Worm (Caenorhabditis elegans) whole organism, L1 larva: ENCODE results near the gene age-1.
A peak's percentile ranks its signal among the peaks of the same experiment; 100 is the strongest.

Source experiments
- C16A3.4 ChIP-seq: fragments of 150-350 bp; optimal IDR thresholded peaks from 2 replicates; lab custom pipeline; 2014; ENCODE audit warnings: missing biosample characterization, missing genetic modification characterization
- C34B4.2 ChIP-seq: sonication (generic microtip); optimal IDR thresholded peaks from 2 replicates; lab custom pipeline; 2017; ENCODE audit warnings: mild to moderate bottlenecking, missing genetic modification characterization, missing compliant biosample characterization
- F16B12.6 ChIP-seq: fragments of 150-350 bp; optimal IDR thresholded peaks from 2 replicates; lab custom pipeline; 2014; ENCODE audit warnings: missing biosample characterization, missing genetic modification characterization
- aha-1 ChIP-seq: fragments of 150-350 bp; optimal IDR thresholded peaks from 2 replicates; lab custom pipeline; 2014; ENCODE audit warnings: missing biosample characterization, missing genetic modification characterization
- ama-1 ChIP-seq: fragments of 150-350 bp; optimal IDR thresholded peaks from 2 replicates; lab custom pipeline; 2014
- ceh-88 ChIP-seq: fragments of 200-800 bp; sonication (Bioruptor generic); IDR thresholded peaks from 2 replicates; pipeline ENCODE4 v1.3.6; 2022; ENCODE audit warnings: missing genetic modification characterization, missing compliant biosample characterization
- ces-1 ChIP-seq: fragments of 150-350 bp; optimal IDR thresholded peaks from 2 replicates; lab custom pipeline; 2014; ENCODE audit warnings: missing biosample characterization, missing genetic modification reagents, missing genetic modification characterization
- dpl-1 ChIP-seq, 3 experiments: fragments of 150-350 bp in 2 of 3; sonication (generic microtip) in 1 of 3; optimal IDR thresholded peaks; 2 replicates each; lab custom pipeline; 2014 to 2017; ENCODE audit warnings: missing biosample characterization in 3 of 3, missing genetic modification characterization in 3 of 3, missing genetic modification reagents in 3 of 3
- dsc-1 ChIP-seq: sonication (generic microtip); optimal IDR thresholded peaks from 2 replicates; lab custom pipeline; 2016; ENCODE audit warnings: mild to moderate bottlenecking, missing genetic modification characterization, missing compliant biosample characterization
- efl-3 ChIP-seq: fragments of 200-800 bp; sonication (Bioruptor generic); optimal IDR thresholded peaks from 2 replicates; lab custom pipeline; 2018; ENCODE audit warnings: mild to moderate bottlenecking, missing genetic modification characterization, missing compliant biosample characterization
- egl-13 ChIP-seq: sonication (generic microtip); optimal IDR thresholded peaks from 2 replicates; lab custom pipeline; 2016; ENCODE audit warnings: missing genotype, missing genetic modification reagents, missing genetic modification characterization, missing compliant biosample characterization
- egl-27 ChIP-seq, 2 experiments: fragments of 150-350 bp in 1 of 2; sonication (generic microtip); optimal IDR thresholded peaks; 3 replicates each; lab custom pipeline; 2017 to 2018; ENCODE audit warnings: missing biosample characterization in 2 of 2, missing genetic modification characterization in 2 of 2, missing genetic modification reagents in 2 of 2
- ets-5 ChIP-seq: fragments of 200-800 bp; sonication (Bioruptor generic); IDR thresholded peaks from 2 replicates; pipeline ENCODE4 v1.3.6; 2022; ENCODE audit warnings: missing genetic modification characterization, missing compliant biosample characterization
- fkh-10 ChIP-seq: sonication (generic microtip); optimal IDR thresholded peaks from 2 replicates; lab custom pipeline; 2017; ENCODE audit warnings: missing biosample characterization, missing genetic modification reagents, missing genetic modification characterization
- fkh-4 ChIP-seq: sonication (generic microtip); optimal IDR thresholded peaks from 2 replicates; lab custom pipeline; 2016; ENCODE audit warnings: missing compliant biosample characterization, missing genetic modification characterization, borderline replicate concordance
- fos-1 ChIP-seq: fragments of 150-350 bp; optimal IDR thresholded peaks from 2 replicates; lab custom pipeline; 2014; ENCODE audit warnings: missing biosample characterization, missing genetic modification characterization
- grh-1 ChIP-seq: fragments of 200-800 bp; sonication (Bioruptor generic); IDR thresholded peaks from 2 replicates; pipeline ENCODE4 v1.3.6; 2022; ENCODE audit warnings: missing genetic modification reagents, missing genetic modification characterization, missing compliant biosample characterization
- hlh-17 ChIP-seq: fragments of 200-800 bp; sonication (Bioruptor generic); optimal IDR thresholded peaks from 2 replicates; lab custom pipeline; 2018; ENCODE audit warnings: missing genetic modification characterization, mild to moderate bottlenecking, missing compliant biosample characterization, moderate library complexity, borderline replicate concordance
- hlh-4 ChIP-seq: sonication (generic microtip); optimal IDR thresholded peaks from 2 replicates; lab custom pipeline; 2016; ENCODE audit warnings: mild to moderate bottlenecking, missing genetic modification characterization, missing compliant biosample characterization
- irx-1 ChIP-seq: sonication (generic microtip); optimal IDR thresholded peaks from 2 replicates; lab custom pipeline; 2016; ENCODE audit warnings: missing genetic modification characterization, missing compliant biosample characterization
- isw-1 ChIP-seq: fragments of 200-800 bp; sonication (Bioruptor generic); IDR thresholded peaks from 2 replicates; pipeline ENCODE4 v1.3.6; 2022; ENCODE audit warnings: missing genetic modification characterization, missing compliant biosample characterization
- jun-1 ChIP-seq: fragments of 150-350 bp; optimal IDR thresholded peaks from 2 replicates; lab custom pipeline; 2014; ENCODE audit warnings: missing biosample characterization, missing genetic modification reagents, missing genetic modification characterization
- lin-13 ChIP-seq: fragments of 150-350 bp; optimal IDR thresholded peaks from 2 replicates; lab custom pipeline; 2014; ENCODE audit warnings: missing biosample characterization, missing genetic modification reagents, missing genetic modification characterization
- lin-14 ChIP-seq: fragments of 200-800 bp; sonication (Bioruptor generic); optimal IDR thresholded peaks from 2 replicates; lab custom pipeline; 2018; ENCODE audit warnings: mild to moderate bottlenecking, missing genetic modification characterization, moderate library complexity, missing compliant biosample characterization
- lin-35 ChIP-seq, 2 experiments: fragments of 150-350 bp; optimal IDR thresholded peaks; 2 replicates each; lab custom pipeline; 2014; ENCODE audit warnings: missing biosample characterization in 2 of 2, missing genetic modification characterization in 2 of 2, missing genetic modification reagents in 2 of 2
- lin-39 ChIP-seq: fragments of 150-350 bp; optimal IDR thresholded peaks from 2 replicates; lab custom pipeline; 2014; ENCODE audit warnings: missing biosample characterization, missing genetic modification reagents, missing genetic modification characterization
- lir-3 ChIP-seq: sonication (generic microtip); optimal IDR thresholded peaks from 2 replicates; lab custom pipeline; 2016; ENCODE audit warnings: mild to moderate bottlenecking, missing genetic modification characterization, moderate library complexity, missing compliant biosample characterization; ENCODE audit not compliant: poor library complexity
- lsy-2 ChIP-seq, 2 experiments: fragments of 150-350 bp; optimal IDR thresholded peaks; 2 replicates each; lab custom pipeline; 2014; ENCODE audit warnings: missing biosample characterization in 2 of 2, missing genetic modification characterization in 2 of 2
- mab-9 ChIP-seq: fragments of 200-800 bp; sonication (Bioruptor generic); IDR thresholded peaks from 2 replicates; pipeline ENCODE4 v1.3.6; 2022; ENCODE audit warnings: missing genetic modification reagents, missing genetic modification characterization, missing compliant biosample characterization
- mdl-1 ChIP-seq, 2 experiments: fragments of 150-350 bp; optimal IDR thresholded peaks; 2 replicates each; lab custom pipeline; 2014 to 2017; ENCODE audit warnings: missing biosample characterization in 2 of 2, missing genetic modification characterization in 2 of 2, inconsistent platforms in 1 of 2
- mep-1 ChIP-seq: fragments of 150-350 bp; optimal IDR thresholded peaks from 2 replicates; lab custom pipeline; 2014; ENCODE audit warnings: missing biosample characterization, missing genetic modification characterization
- nhr-19 ChIP-seq: fragments of 200-800 bp; sonication (Bioruptor generic); conservative IDR thresholded peaks from 2 replicates; pipeline ENCODE4 v1.3.6; 2022; ENCODE audit warnings: missing genetic modification characterization, missing compliant biosample characterization
- nhr-237 ChIP-seq: fragments of 150-350 bp; optimal IDR thresholded peaks from 2 replicates; lab custom pipeline; 2014; ENCODE audit warnings: missing biosample characterization, missing genetic modification characterization
- nhr-76 ChIP-seq: sonication (generic microtip); optimal IDR thresholded peaks from 2 replicates; lab custom pipeline; 2017; ENCODE audit warnings: missing biosample characterization, missing genetic modification characterization
- nhr-77 ChIP-seq: fragments of 150-350 bp; optimal IDR thresholded peaks from 2 replicates; lab custom pipeline; 2014; ENCODE audit warnings: missing biosample characterization, missing genetic modification characterization
- nhr-84 ChIP-seq: sonication (generic microtip); optimal IDR thresholded peaks from 2 replicates; lab custom pipeline; 2017; ENCODE audit warnings: missing biosample characterization, missing genetic modification characterization
- nhr-85 ChIP-seq: sonication (generic microtip); peaks from one replicate; lab custom pipeline; 2016; ENCODE audit warnings: missing genetic modification characterization, inconsistent platforms, missing compliant biosample characterization
- nhr-90 ChIP-seq: sonication (generic microtip); optimal IDR thresholded peaks from 2 replicates; lab custom pipeline; 2016; ENCODE audit warnings: mild to moderate bottlenecking, missing genetic modification characterization, missing compliant biosample characterization; ENCODE audit not compliant: poor library complexity
- pag-3 ChIP-seq: sonication (generic microtip); optimal IDR thresholded peaks from 2 replicates; lab custom pipeline; 2017; ENCODE audit warnings: missing genetic modification characterization, mild to moderate bottlenecking, missing compliant biosample characterization, antibody characterized with exemption, borderline replicate concordance; ENCODE audit not compliant: insufficient read depth
- pax-3 ChIP-seq: fragments of 200-800 bp; sonication (Bioruptor generic); optimal IDR thresholded peaks from 2 replicates; lab custom pipeline; 2018; ENCODE audit warnings: mild to moderate bottlenecking, missing genetic modification characterization, moderate library complexity, missing compliant biosample characterization
- skn-1 ChIP-seq: fragments of 150-350 bp; optimal IDR thresholded peaks from 2 replicates; lab custom pipeline; 2014; ENCODE audit warnings: missing biosample characterization, missing genetic modification characterization
- sup-37 ChIP-seq: fragments of 200-800 bp; sonication (Bioruptor generic); optimal IDR thresholded peaks from 2 replicates; lab custom pipeline; 2018; ENCODE audit warnings: mild to moderate bottlenecking, missing genetic modification characterization, missing compliant biosample characterization
- swsn-7 ChIP-seq: sonication (generic microtip); optimal IDR thresholded peaks from 2 replicates; lab custom pipeline; 2016; ENCODE audit warnings: missing genetic modification characterization, missing compliant biosample characterization
- tbx-2 ChIP-seq: sonication (generic microtip); optimal IDR thresholded peaks from 2 replicates; lab custom pipeline; 2016; ENCODE audit warnings: missing genetic modification characterization, missing compliant biosample characterization
- unc-130 ChIP-seq: fragments of 150-350 bp; optimal IDR thresholded peaks from 2 replicates; lab custom pipeline; 2017; ENCODE audit warnings: missing biosample characterization, missing genetic modification characterization, inconsistent platforms
- unc-30 ChIP-seq: sonication (generic microtip); optimal IDR thresholded peaks from 2 replicates; lab custom pipeline; 2017; ENCODE audit warnings: missing biosample characterization, missing genetic modification characterization
- unc-62 ChIP-seq: fragments of 150-350 bp; optimal IDR thresholded peaks from 2 replicates; lab custom pipeline; 2014; ENCODE audit warnings: missing biosample characterization, missing genetic modification reagents, missing genetic modification characterization
- unc-98 ChIP-seq: fragments of 200-800 bp; sonication (Bioruptor generic); IDR thresholded peaks from 2 replicates; pipeline ENCODE4 v1.3.6; 2022; ENCODE audit warnings: missing genetic modification characterization, missing compliant biosample characterization
- vab-15 ChIP-seq: sonication (generic microtip); optimal IDR thresholded peaks from 2 replicates; lab custom pipeline; 2017; ENCODE audit warnings: missing genotype, mild to moderate bottlenecking, missing genetic modification characterization, missing compliant biosample characterization
- xbp-1 ChIP-seq: sonication (generic microtip); optimal IDR thresholded peaks from 2 replicates; lab custom pipeline; 2016; ENCODE audit warnings: missing genetic modification characterization, missing compliant biosample characterization
- zag-1 ChIP-seq: fragments of 150-350 bp; optimal IDR thresholded peaks from 2 replicates; lab custom pipeline; 2014; ENCODE audit warnings: missing biosample characterization, missing genetic modification characterization
- zip-4 ChIP-seq: fragments of 200-800 bp; sonication (Bioruptor generic); optimal IDR thresholded peaks from 2 replicates; lab custom pipeline; 2018; ENCODE audit warnings: mild to moderate bottlenecking, missing genetic modification characterization, moderate library complexity, missing compliant biosample characterization
- ztf-4 ChIP-seq: fragments of 150-350 bp; optimal IDR thresholded peaks from 2 replicates; lab custom pipeline; 2014; ENCODE audit warnings: missing biosample characterization, missing genetic modification characterization

age-1 gene

ce11 chrII:11484600-11484999 lies 42.3 kb downstream of the age-1 start:
- TF ChIP-seq grh-1 (GFP tag; lab: Robert Waterston, UW) (peak; percentile 44; the same call in 1 of the 2 replicates), nhr-77 (tag; lab: Kevin White, UChicago) (peak; percentile 41), lir-3 (peak; percentile 82), xbp-1 (tag; lab: Kevin White, UChicago) (peak; percentile 53), nhr-237 (tag; lab: Kevin White, UChicago) (no peak), jun-1 (peak; percentile 63), vab-15 (tag; lab: Kevin White, UChicago) (peak; percentile 48), dsc-1 (peak; percentile 62), C16A3.4 (tag; lab: Kevin White, UChicago) (peak; percentile 83), ets-5 (GFP tag; lab: Robert Waterston, UW) (no peak), swsn-7 (tag; lab: Kevin White, UChicago) (peak; percentile 70), mab-9 (GFP tag; lab: Robert Waterston, UW) (no peak), C34B4.2 (tag; lab: Kevin White, UChicago) (no peak), lin-39 (tag; lab: Kevin White, UChicago) (no peak), unc-62 (no peak), fkh-10 (GFP tag; lab: Kevin White, UChicago) (peak; percentile 40), ceh-88 (GFP tag; lab: Robert Waterston, UW) (peak; percentile 60), unc-98 (GFP tag; lab: Robert Waterston, UW) (no peak), ces-1 (GFP tag; lab: Kevin White, UChicago) (no peak), F16B12.6 (peak; percentile 46), unc-30 (tag; lab: Kevin White, UChicago) (no peak), lsy-2 (tag; optimal IDR thresholded peaks at IDR 0.05; lab: Kevin White, UChicago) (peak; percentile 72 to 91), zip-4 (GFP tag; lab: Kevin White, UChicago) (peak; percentile 15), pag-3 (tag; lab: Kevin White, UChicago) (no peak), nhr-84 (no peak), hlh-4 (tag; lab: Kevin White, UChicago) (no peak), nhr-19 (GFP tag; lab: Robert Waterston, UW) (peak; percentile 76), unc-130 (peak; percentile 73), sup-37 (no peak), nhr-76 (no peak), isw-1 (GFP tag; lab: Robert Waterston, UW) (no peak), pax-3 (tag; lab: Kevin White, UChicago) (no peak), dpl-1 (GFP tag; optimal IDR thresholded peaks at IDR 0.05; lab: Kevin White, UChicago) (peak; percentile 19 to 61 (median 59)), mdl-1 (tag; optimal IDR thresholded peaks at IDR 0.05; lab: Kevin White, UChicago) (peak in 1 of 2 experiments; percentile 85), egl-13 (peak; percentile 19), lin-14 (GFP tag; lab: Kevin White, UChicago) (no peak), irx-1 (tag; lab: Kevin White, UChicago) (peak; percentile 1), lin-13 (no peak), aha-1 (no peak), fkh-4 (tag; lab: Kevin White, UChicago) (no peak), ztf-4 (peak; percentile 14), ama-1 (lab: Kevin White, UChicago) (no peak), nhr-85 (tag; lab: Kevin White, UChicago) (peak; percentile 79), skn-1 (peak; percentile 41), egl-27 (tag; optimal IDR thresholded peaks at IDR 0.05; lab: Kevin White, UChicago) (peak in 1 of 2 experiments; percentile 25), efl-3 (GFP tag; lab: Kevin White, UChicago) (no peak), mep-1 (tag; lab: Kevin White, UChicago) (peak; percentile 85), tbx-2 (tag; lab: Kevin White, UChicago) (peak; percentile 54), fos-1 (tag; lab: Kevin White, UChicago) (peak; percentile 8), lin-35 (GFP tag; optimal IDR thresholded peaks at IDR 0.05; lab: Kevin White, UChicago) (peak; percentile 69 to 84), nhr-90 (tag; lab: Kevin White, UChicago) (peak; percentile 74), zag-1 (no peak), hlh-17 (GFP tag; lab: Kevin White, UChicago) (no peak)
